Fruit fly (Drosophila melanogaster) whole organism, prepupa: ENCODE measurements around the gene ida.

Experiments used
- CG10669 ChIP-seq: fragments of 200-800 bp; sonication (Bioruptor generic); optimal IDR thresholded peaks from 3 replicates; lab custom pipeline; 2018; ENCODE audit warnings: missing biosample characterization, mild to moderate bottlenecking, missing genetic modification characterization, moderate library complexity
- CG1621 ChIP-seq: fragments of 200-800 bp; sonication (Bioruptor generic); optimal IDR thresholded peaks from 3 replicates; lab custom pipeline; 2018; ENCODE audit warnings: missing biosample characterization, mild to moderate bottlenecking, missing genetic modification characterization
- CG3919 ChIP-seq: fragments of 200-800 bp; sonication (Bioruptor generic); optimal IDR thresholded peaks from 3 replicates; lab custom pipeline; 2016; ENCODE audit warnings: missing biosample characterization, missing genetic modification characterization
- CG6163 ChIP-seq: fragments of 200-800 bp; sonication (Bioruptor generic); IDR thresholded peaks from 3 replicates; pipeline ENCODE4 v1.3.6; 2022; ENCODE audit warnings: missing biosample characterization, missing genetic modification characterization
- CG8319 ChIP-seq: fragments of 200-800 bp; sonication (Bioruptor generic); optimal IDR thresholded peaks from 3 replicates; lab custom pipeline; 2016; ENCODE audit warnings: missing biosample characterization, missing genetic modification characterization
- CG8632 ChIP-seq: fragments of 200-800 bp; sonication (Bioruptor generic); optimal IDR thresholded peaks from 3 replicates; lab custom pipeline; 2016; ENCODE audit warnings: missing biosample characterization, missing genetic modification characterization
- Eip78C ChIP-seq: fragments of 200-800 bp; sonication (Bioruptor generic); peaks from one replicate; lab custom pipeline; 2016; ENCODE audit warnings: missing biosample characterization, missing genetic modification characterization
- Gug ChIP-seq: fragments of 200-800 bp; sonication (Bioruptor generic); IDR thresholded peaks from 2 replicates; pipeline ENCODE4 v1.3.6; 2022; ENCODE audit warnings: missing biosample characterization, missing genetic modification characterization
- Hr4 ChIP-seq: fragments of 200-800 bp; sonication (Bioruptor generic); optimal IDR thresholded peaks from 3 replicates; lab custom pipeline; 2016; ENCODE audit warnings: missing biosample characterization, missing genetic modification characterization
- Lpt ChIP-seq: fragments of 200-800 bp; sonication (Bioruptor generic); optimal IDR thresholded peaks from 3 replicates; lab custom pipeline; 2016; ENCODE audit warnings: missing biosample characterization, missing genetic modification characterization
- Met ChIP-seq: fragments of 200-800 bp; sonication (Bioruptor generic); optimal IDR thresholded peaks from 3 replicates; lab custom pipeline; 2016; ENCODE audit warnings: missing biosample characterization, missing genetic modification characterization
- fd59A ChIP-seq: fragments of 200-800 bp; sonication (Bioruptor generic); optimal IDR thresholded peaks from 2 replicates; lab custom pipeline; 2017; ENCODE audit warnings: missing biosample characterization, mild to moderate bottlenecking, missing genetic modification characterization, missing genetic modification reagents
- topi ChIP-seq: fragments of 200-800 bp; sonication (Bioruptor generic); optimal IDR thresholded peaks from 3 replicates; lab custom pipeline; 2016; ENCODE audit warnings: missing biosample characterization, missing genetic modification characterization
- vri ChIP-seq: fragments of 200-800 bp; sonication (Bioruptor generic); optimal IDR thresholded peaks from 3 replicates; lab custom pipeline; 2016; ENCODE audit warnings: missing biosample characterization, mild to moderate bottlenecking, missing genetic modification characterization

DNA sequence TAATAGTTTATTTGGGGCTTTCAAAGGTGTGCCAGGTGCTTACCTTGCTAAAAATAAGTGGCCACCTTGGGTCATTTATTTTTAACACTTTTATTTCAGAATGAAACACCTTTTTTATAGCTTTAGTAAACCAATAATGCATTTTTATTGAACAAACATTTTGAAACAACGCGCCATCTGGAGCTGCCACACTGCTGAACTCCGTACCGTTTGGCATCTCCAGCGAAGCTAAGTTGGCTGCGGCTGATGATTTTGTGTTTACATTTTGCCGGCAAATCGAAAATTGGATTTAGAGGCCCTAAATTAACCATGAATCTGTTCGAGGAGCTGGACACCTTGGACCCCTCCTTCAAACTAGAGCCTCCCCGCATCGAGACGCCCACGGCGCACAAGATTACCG, at the start of gene ida:
- TF ChIP-seq CG3919 (no peak), Lpt (GFP tag; lab: Kevin White, UChicago) (no peak), CG10669 (no peak), Gug (GFP tag; lab: Robert Waterston, UW) (no peak), fd59A (no peak), Met (GFP tag; lab: Kevin White, UChicago) (no peak), CG8319 (GFP tag; lab: Kevin White, UChicago) (no peak), Eip78C (no peak), CG6163 (no peak), CG1621 (tag; lab: Kevin White, UChicago) (no peak), CG8632 (GFP tag; lab: Kevin White, UChicago) (no peak), topi (GFP tag; lab: Kevin White, UChicago) (no peak), vri (no peak), Hr4 (GFP tag; lab: Kevin White, UChicago) (no peak)
